Worm (Caenorhabditis elegans) whole organism, L1 larva: ENCODE results near the gene Y70C5B.2.
"Not testable (repeated sequence)": the region's sequence is repeated elsewhere in the genome, so short reads cannot be mapped to it uniquely, and the experiment has no call there.

ENCODE experiments used
- C04F5.9 ChIP-seq: sonication (generic microtip); optimal IDR thresholded peaks from 2 replicates; lab custom pipeline; 2016; ENCODE audit warnings: missing genetic modification characterization, missing compliant biosample characterization
- F16B12.6 ChIP-seq: fragments of 150-350 bp; optimal IDR thresholded peaks from 2 replicates; lab custom pipeline; 2014; ENCODE audit warnings: missing biosample characterization, missing genetic modification characterization
- alr-1 ChIP-seq: fragments of 200-800 bp; sonication (Bioruptor generic); optimal IDR thresholded peaks from 2 replicates; lab custom pipeline; 2018; ENCODE audit warnings: borderline replicate concordance, mild to moderate bottlenecking, missing genetic modification characterization, missing compliant biosample characterization
- aly-2 ChIP-seq: fragments of 150-350 bp; optimal IDR thresholded peaks from 2 replicates; lab custom pipeline; 2014; ENCODE audit warnings: missing biosample characterization, missing genetic modification characterization
- blmp-1 ChIP-seq: fragments of 150-350 bp; optimal IDR thresholded peaks from 2 replicates; lab custom pipeline; 2014; ENCODE audit warnings: missing biosample characterization, missing genetic modification characterization
- ceh-63 ChIP-seq: fragments of 200-800 bp; sonication (Bioruptor generic); optimal IDR thresholded peaks from 2 replicates; lab custom pipeline; 2018; ENCODE audit warnings: mild to moderate bottlenecking, missing genetic modification characterization, missing compliant biosample characterization
- ceh-88 ChIP-seq: fragments of 200-800 bp; sonication (Bioruptor generic); IDR thresholded peaks from 2 replicates; pipeline ENCODE4 v1.3.6; 2022; ENCODE audit warnings: missing genetic modification characterization, missing compliant biosample characterization
- ceh-90 ChIP-seq: sonication (generic microtip); optimal IDR thresholded peaks from 2 replicates; lab custom pipeline; 2016; ENCODE audit warnings: missing genetic modification characterization, missing compliant biosample characterization
- dsc-1 ChIP-seq: sonication (generic microtip); optimal IDR thresholded peaks from 2 replicates; lab custom pipeline; 2016; ENCODE audit warnings: mild to moderate bottlenecking, missing genetic modification characterization, missing compliant biosample characterization
- efl-1 ChIP-seq, 4 experiments: fragments of 150-350 bp; optimal IDR thresholded peaks in 3 of 4; peaks in 1 of 4; 1 replicate in 1 of 4; 2 replicates in 3 of 4; lab custom pipeline; 2014; ENCODE audit warnings: missing biosample characterization in 2 of 4, missing genetic modification characterization in 2 of 4, missing genetic modification reagents in 2 of 4
- efl-3 ChIP-seq: fragments of 200-800 bp; sonication (Bioruptor generic); optimal IDR thresholded peaks from 2 replicates; lab custom pipeline; 2018; ENCODE audit warnings: mild to moderate bottlenecking, missing genetic modification characterization, missing compliant biosample characterization
- egl-13 ChIP-seq: sonication (generic microtip); optimal IDR thresholded peaks from 2 replicates; lab custom pipeline; 2016; ENCODE audit warnings: missing genotype, missing genetic modification reagents, missing genetic modification characterization, missing compliant biosample characterization
- fkh-8 ChIP-seq: sonication (generic microtip); optimal IDR thresholded peaks from 2 replicates; lab custom pipeline; 2016; ENCODE audit warnings: mild to moderate bottlenecking, missing genetic modification characterization, missing compliant biosample characterization
- isw-1 ChIP-seq: fragments of 200-800 bp; sonication (Bioruptor generic); IDR thresholded peaks from 2 replicates; pipeline ENCODE4 v1.3.6; 2022; ENCODE audit warnings: missing genetic modification characterization, missing compliant biosample characterization
- jun-1 ChIP-seq: fragments of 150-350 bp; optimal IDR thresholded peaks from 2 replicates; lab custom pipeline; 2014; ENCODE audit warnings: missing biosample characterization, missing genetic modification reagents, missing genetic modification characterization
- lin-13 ChIP-seq: fragments of 150-350 bp; optimal IDR thresholded peaks from 2 replicates; lab custom pipeline; 2014; ENCODE audit warnings: missing biosample characterization, missing genetic modification reagents, missing genetic modification characterization
- lin-14 ChIP-seq: fragments of 200-800 bp; sonication (Bioruptor generic); optimal IDR thresholded peaks from 2 replicates; lab custom pipeline; 2018; ENCODE audit warnings: mild to moderate bottlenecking, missing genetic modification characterization, moderate library complexity, missing compliant biosample characterization
- lin-15B ChIP-seq: fragments of 150-350 bp; sonication (generic microtip); optimal IDR thresholded peaks from 3 replicates; lab custom pipeline; 2014; ENCODE audit warnings: missing biosample characterization, missing genetic modification characterization
- lin-39 ChIP-seq: fragments of 150-350 bp; optimal IDR thresholded peaks from 2 replicates; lab custom pipeline; 2014; ENCODE audit warnings: missing biosample characterization, missing genetic modification reagents, missing genetic modification characterization
- lir-3 ChIP-seq: sonication (generic microtip); optimal IDR thresholded peaks from 2 replicates; lab custom pipeline; 2016; ENCODE audit warnings: mild to moderate bottlenecking, missing genetic modification characterization, moderate library complexity, missing compliant biosample characterization; ENCODE audit not compliant: poor library complexity
- lsy-2 ChIP-seq, 2 experiments: fragments of 150-350 bp; optimal IDR thresholded peaks; 2 replicates each; lab custom pipeline; 2014; ENCODE audit warnings: missing biosample characterization in 2 of 2, missing genetic modification characterization in 2 of 2
- mdl-1 ChIP-seq, 2 experiments: fragments of 150-350 bp; optimal IDR thresholded peaks; 2 replicates each; lab custom pipeline; 2014 to 2017; ENCODE audit warnings: missing biosample characterization in 2 of 2, missing genetic modification characterization in 2 of 2, inconsistent platforms in 1 of 2
- mef-2 ChIP-seq: fragments of 150-350 bp; optimal IDR thresholded peaks from 2 replicates; lab custom pipeline; 2014; ENCODE audit warnings: missing biosample characterization, missing genetic modification characterization
- mep-1 ChIP-seq: fragments of 150-350 bp; optimal IDR thresholded peaks from 2 replicates; lab custom pipeline; 2014; ENCODE audit warnings: missing biosample characterization, missing genetic modification characterization
- nhr-11 ChIP-seq: fragments of 150-350 bp; optimal IDR thresholded peaks from 2 replicates; lab custom pipeline; 2014; ENCODE audit warnings: missing biosample characterization, missing genetic modification characterization
- nhr-12 ChIP-seq: sonication (generic microtip); optimal IDR thresholded peaks from 2 replicates; lab custom pipeline; 2017; ENCODE audit warnings: missing biosample characterization, missing genetic modification characterization
- nhr-19 ChIP-seq: fragments of 200-800 bp; sonication (Bioruptor generic); conservative IDR thresholded peaks from 2 replicates; pipeline ENCODE4 v1.3.6; 2022; ENCODE audit warnings: missing genetic modification characterization, missing compliant biosample characterization
- nhr-47 ChIP-seq: sonication (generic microtip); optimal IDR thresholded peaks from 2 replicates; lab custom pipeline; 2016; ENCODE audit warnings: mild to moderate bottlenecking, missing genetic modification characterization, moderate library complexity, missing compliant biosample characterization
- nhr-90 ChIP-seq: sonication (generic microtip); optimal IDR thresholded peaks from 2 replicates; lab custom pipeline; 2016; ENCODE audit warnings: mild to moderate bottlenecking, missing genetic modification characterization, missing compliant biosample characterization; ENCODE audit not compliant: poor library complexity
- pag-3 ChIP-seq: sonication (generic microtip); optimal IDR thresholded peaks from 2 replicates; lab custom pipeline; 2017; ENCODE audit warnings: missing genetic modification characterization, mild to moderate bottlenecking, missing compliant biosample characterization, antibody characterized with exemption, borderline replicate concordance; ENCODE audit not compliant: insufficient read depth
- rnt-1 ChIP-seq: sonication (generic microtip); optimal IDR thresholded peaks from 2 replicates; lab custom pipeline; 2016; ENCODE audit warnings: mild to moderate bottlenecking, missing genetic modification characterization, moderate library complexity, missing compliant biosample characterization
- sup-37 ChIP-seq: fragments of 200-800 bp; sonication (Bioruptor generic); optimal IDR thresholded peaks from 2 replicates; lab custom pipeline; 2018; ENCODE audit warnings: mild to moderate bottlenecking, missing genetic modification characterization, missing compliant biosample characterization
- unc-130 ChIP-seq: fragments of 150-350 bp; optimal IDR thresholded peaks from 2 replicates; lab custom pipeline; 2017; ENCODE audit warnings: missing biosample characterization, missing genetic modification characterization, inconsistent platforms
- unc-30 ChIP-seq: sonication (generic microtip); optimal IDR thresholded peaks from 2 replicates; lab custom pipeline; 2017; ENCODE audit warnings: missing biosample characterization, missing genetic modification characterization
- unc-98 ChIP-seq: fragments of 200-800 bp; sonication (Bioruptor generic); IDR thresholded peaks from 2 replicates; pipeline ENCODE4 v1.3.6; 2022; ENCODE audit warnings: missing genetic modification characterization, missing compliant biosample characterization
- xbp-1 ChIP-seq: sonication (generic microtip); optimal IDR thresholded peaks from 2 replicates; lab custom pipeline; 2016; ENCODE audit warnings: missing genetic modification characterization, missing compliant biosample characterization
- ztf-4 ChIP-seq: fragments of 150-350 bp; optimal IDR thresholded peaks from 2 replicates; lab custom pipeline; 2014; ENCODE audit warnings: missing biosample characterization, missing genetic modification characterization

The Y70C5B.2 gene

DNA sequence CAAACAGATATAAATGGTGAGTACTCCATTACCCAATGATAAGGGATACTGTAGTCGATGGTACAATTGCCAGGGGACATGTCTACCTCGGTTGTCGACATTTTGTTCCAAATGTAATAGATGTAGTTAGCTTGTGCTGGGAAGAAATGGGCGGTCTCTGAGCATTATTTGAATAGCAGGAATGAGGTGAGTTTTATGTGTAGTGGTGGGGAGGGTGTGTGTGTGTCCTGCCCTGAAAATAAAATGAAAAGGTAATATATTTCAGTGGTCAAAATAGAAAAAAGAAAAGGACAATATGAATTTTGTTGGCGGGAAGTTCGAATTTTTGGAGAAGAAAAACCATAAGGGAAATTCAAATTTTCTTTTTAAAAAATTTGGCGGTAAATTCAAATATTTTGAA is at the start of gene Y70C5B.2:
Gene Y70C5B.2 (minus strand): TSS at position 101 of the 400 bp plus-strand sequence.
- not testable (repeated sequence) for TF ChIP-seq nhr-19 (GFP tag; lab: Robert Waterston, UW); ceh-63 (GFP tag; lab: Kevin White, UChicago); lsy-2 (tag; optimal IDR thresholded peaks at IDR 0.05; lab: Kevin White, UChicago)

DNA sequence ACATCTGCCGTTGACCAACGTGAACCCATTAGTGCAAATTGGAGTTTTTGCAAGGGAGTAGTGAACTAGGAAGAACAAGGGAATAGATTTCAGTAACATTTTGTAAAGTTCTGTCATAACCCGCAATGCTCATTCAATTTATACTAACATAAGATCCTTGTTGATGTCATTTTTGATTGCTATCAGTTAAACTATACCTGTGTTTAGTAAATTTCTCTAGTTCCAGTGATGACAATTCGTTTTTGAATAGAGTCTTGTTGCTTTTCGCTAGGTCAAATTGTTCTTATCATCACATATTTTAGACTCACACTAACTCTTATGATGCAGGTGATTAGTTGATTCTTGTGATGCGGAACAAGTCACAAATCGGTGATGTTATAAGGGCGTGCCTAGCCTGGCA is 45.8 kb upstream of the Y70C5B.2 start, which contains the start of gene clec-9:
Gene clec-9 (minus strand): TSS at position 101 of the 400 bp plus-strand sequence.
- TF ChIP-seq mdl-1 (tag; optimal IDR thresholded peaks at IDR 0.05; lab: Kevin White, UChicago), result no peak
- no peak for TF ChIP-seq F16B12.6 (tag; lab: Kevin White, UChicago)
- TF ChIP-seq, all 84 proteins: peak for 0

DNA sequence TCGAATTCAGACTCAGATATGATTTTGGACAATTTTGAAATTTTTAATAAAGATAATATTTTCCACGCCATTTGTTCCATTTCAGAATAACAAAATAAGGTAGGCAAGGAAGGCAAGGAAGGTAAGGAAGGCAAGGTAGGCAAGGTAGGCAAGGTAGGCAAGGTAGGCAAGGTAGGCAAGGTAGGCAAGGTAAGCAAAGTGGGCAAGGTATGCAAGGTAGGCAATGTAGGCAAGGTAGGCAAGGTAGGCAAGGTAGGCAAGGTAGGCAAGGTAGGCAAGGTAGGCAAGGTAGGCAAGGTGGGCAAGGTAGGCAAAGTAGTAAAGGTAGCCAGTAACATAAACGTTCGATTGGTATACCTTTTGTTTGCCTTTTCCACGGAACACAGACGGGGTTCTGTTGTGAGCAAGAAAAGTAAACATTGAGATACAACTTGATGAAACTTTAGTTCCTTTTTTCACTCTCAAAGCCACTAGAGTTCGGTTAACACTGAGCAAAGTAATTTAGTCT is 39.1 kb upstream of the Y70C5B.2 start, which contains the start of gene Y70C5C.1:
Gene Y70C5C.1 (plus strand): TSS at position 458 of the 508 bp plus-strand sequence.
- no peak for TF ChIP-seq efl-1 (optimal IDR thresholded peaks at IDR 0.05; lab: Kevin White, UChicago)
- TF ChIP-seq efl-1 (GFP tag; optimal IDR thresholded peaks at IDR 0.05 in 1 of 2; lab: Kevin White, UChicago), result peak in 1 of 2 experiments; percentile 85
- TF ChIP-seq fkh-8 (tag; lab: Kevin White, UChicago), result no peak

DNA sequence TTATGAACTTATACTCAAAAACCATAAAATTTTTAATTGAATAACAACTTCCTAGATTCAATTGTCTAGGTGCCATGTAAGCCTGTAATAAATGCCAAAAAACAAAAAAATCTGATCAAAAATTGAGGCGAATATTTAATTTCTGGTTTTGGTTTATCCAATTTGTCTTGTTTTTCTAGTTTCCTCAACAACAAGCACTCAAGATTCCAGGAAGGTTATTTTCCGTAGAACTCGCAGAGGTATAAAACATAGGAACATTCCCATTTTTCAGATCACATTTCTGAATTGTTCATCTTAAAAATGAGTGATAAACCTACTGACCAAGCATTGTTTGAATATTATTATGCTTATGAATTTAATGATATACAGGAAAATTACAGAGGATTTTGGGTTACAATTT is 36.5 kb upstream of the Y70C5B.2 start, which contains the start of gene srw-41:
Gene srw-41 (plus strand): TSS at position 301 of the 400 bp plus-strand sequence.
- TF ChIP-seq nhr-12 (tag; lab: Kevin White, UChicago) (no peak), alr-1 (tag; lab: Kevin White, UChicago) (no peak), nhr-90 (tag; lab: Kevin White, UChicago) (no peak), ztf-4 (no peak), dsc-1 (tag; lab: Kevin White, UChicago) (no peak), jun-1 (tag; lab: Kevin White, UChicago) (no peak), isw-1 (GFP tag; lab: Robert Waterston, UW) (no peak), C04F5.9 (tag; lab: Kevin White, UChicago) (no peak), mep-1 (no peak), egl-13 (tag; lab: Kevin White, UChicago) (no peak), xbp-1 (tag; lab: Kevin White, UChicago) (no peak), pag-3 (no peak), blmp-1 (tag; lab: Kevin White, UChicago) (no peak), lir-3 (tag; lab: Kevin White, UChicago) (no peak), fkh-8 (tag; lab: Kevin White, UChicago) (no peak), rnt-1 (tag; lab: Kevin White, UChicago) (no peak), ceh-90 (tag; lab: Kevin White, UChicago) (no peak)

DNA sequence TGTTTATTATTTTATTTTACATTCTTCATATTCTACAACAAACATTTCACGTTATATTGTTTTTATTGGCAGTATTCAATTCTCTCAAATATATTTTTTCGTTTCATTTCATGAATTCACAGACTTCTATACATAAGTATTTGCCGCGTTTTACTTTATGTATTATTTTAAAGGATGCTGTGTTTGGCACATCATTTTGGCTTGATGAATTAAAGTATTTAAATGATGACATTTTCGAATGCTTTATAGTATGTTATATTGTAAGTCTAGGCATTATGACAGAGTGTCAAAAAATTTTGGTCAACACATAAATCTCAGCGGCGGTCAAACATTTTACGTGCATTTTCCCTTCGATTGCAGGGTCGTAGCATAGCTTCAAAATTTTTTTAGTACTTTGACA is 34.8 kb upstream of the Y70C5B.2 start:
- TF ChIP-seq efl-1 (optimal IDR thresholded peaks at IDR 0.05; lab: Kevin White, UChicago), result no peak
- peak in 1 of 2 experiments; percentile 79 for TF ChIP-seq efl-1 (GFP tag; optimal IDR thresholded peaks at IDR 0.05 in 1 of 2; lab: Kevin White, UChicago)
- TF ChIP-seq unc-130, result no peak
- TF ChIP-seq, all 84 proteins: peak for 1

DNA sequence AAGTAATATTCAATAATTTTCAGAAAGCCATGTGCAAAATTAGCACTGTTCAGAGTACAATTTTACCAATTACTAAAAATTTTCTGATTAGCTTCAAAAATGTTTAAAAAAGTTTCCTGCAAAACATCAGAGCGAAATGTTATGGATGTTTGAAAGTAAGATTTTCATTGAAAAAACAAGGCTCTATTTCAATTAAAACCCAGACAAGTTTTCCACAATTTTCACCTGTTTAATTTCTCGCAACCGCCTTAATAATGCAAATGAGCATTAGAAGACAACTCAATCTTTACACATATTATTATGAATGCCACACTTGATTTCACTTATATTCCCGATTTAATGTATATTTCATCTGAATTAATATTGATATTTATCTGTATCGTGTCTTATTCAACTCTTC is 33.8 kb upstream of the Y70C5B.2 start, which contains the start of gene srz-101:
Gene srz-101 (plus strand): TSS at position 301 of the 400 bp plus-strand sequence.
- TF ChIP-seq lin-15B (no peak), lsy-2 (tag; optimal IDR thresholded peaks at IDR 0.05; lab: Kevin White, UChicago) (no peak), efl-3 (GFP tag; lab: Kevin White, UChicago) (no peak), nhr-19 (GFP tag; lab: Robert Waterston, UW) (no peak), mef-2 (no peak), unc-98 (GFP tag; lab: Robert Waterston, UW) (no peak), fkh-8 (tag; lab: Kevin White, UChicago) (no peak), aly-2 (tag; lab: Kevin White, UChicago) (no peak), F16B12.6 (tag; lab: Kevin White, UChicago) (no peak), nhr-47 (tag; lab: Kevin White, UChicago) (no peak), sup-37 (GFP tag; lab: Kevin White, UChicago) (no peak), nhr-11 (tag; lab: Kevin White, UChicago) (no peak), jun-1 (tag; lab: Kevin White, UChicago) (no peak), ceh-88 (GFP tag; lab: Robert Waterston, UW) (no peak), lin-13 (GFP tag; lab: Kevin White, UChicago) (no peak), unc-30 (tag; lab: Kevin White, UChicago) (no peak), lin-14 (GFP tag; lab: Kevin White, UChicago) (no peak), ceh-63 (GFP tag; lab: Kevin White, UChicago) (no peak), lin-39 (no peak), egl-13 (tag; lab: Kevin White, UChicago) (no peak)
